Worm (Caenorhabditis elegans): Measurements from ENCODE around the gene pgp-5.

ce11 chrX:10896498-10896897, 37.4 kb upstream of the pgp-5 start, which contains the start of gene haly-1:
- TF ChIP-seq ceh-62 (tag; optimal IDR thresholded peaks at IDR 0.05) (no peak), unc-62 (GFP tag; optimal IDR thresholded peaks at IDR 0.05 in 1 of 2) (no peak), unc-62 (tag; optimal IDR thresholded peaks at IDR 0.05) (no peak), nhr-76 (tag; optimal IDR thresholded peaks at IDR 0.05) (no peak), pqm-1 (tag; optimal IDR thresholded peaks at IDR 0.05) (no peak)

All from whole organism, L4 larva.